Fruit fly (Drosophila melanogaster) whole organism, embryonic: ENCODE measurements around the gene eIF4A.
A peak's percentile ranks its signal among the peaks of the same experiment; 100 is the strongest.

Source experiments
- Ada2b ChIP-seq: fragments of 200-800 bp; sonication (Bioruptor generic); IDR thresholded peaks from 2 replicates; pipeline ENCODE4 v1.3.6; 2022; ENCODE audit warnings: missing biosample characterization, missing genetic modification characterization
- BtbVII ChIP-seq: fragments of 200-800 bp; sonication (Bioruptor generic); optimal IDR thresholded peaks from 3 replicates; lab custom pipeline; 2017; ENCODE audit warnings: missing biosample characterization, mild to moderate bottlenecking, missing genetic modification characterization
- CG1024 ChIP-seq: fragments of 200-800 bp; sonication (Bioruptor generic); IDR thresholded peaks from 2 replicates; pipeline ENCODE4 v1.3.6; 2022; ENCODE audit warnings: missing biosample characterization, missing genetic modification characterization
- CG11504 ChIP-seq: fragments of 200-800 bp; sonication (Bioruptor generic); optimal IDR thresholded peaks from 3 replicates; lab custom pipeline; 2019; ENCODE audit warnings: missing biosample characterization, mild to moderate bottlenecking, missing genetic modification characterization, moderate library complexity
- CG11695 ChIP-seq: fragments of 200-800 bp; sonication (Bioruptor generic); IDR thresholded peaks from 3 replicates; pipeline ENCODE4 v1.3.6; 2022; ENCODE audit warnings: missing biosample characterization, missing genetic modification characterization
- CG1233 ChIP-seq: fragments of 200-800 bp; sonication (Bioruptor generic); optimal IDR thresholded peaks from 4 replicates; lab custom pipeline; 2018; ENCODE audit warnings: missing biosample characterization, mild to moderate bottlenecking, missing genetic modification characterization
- CG13123 ChIP-seq: fragments of 200-800 bp; sonication (Bioruptor generic); optimal IDR thresholded peaks from 2 replicates; lab custom pipeline; 2016; ENCODE audit warnings: missing biosample characterization, missing genetic modification characterization
- CG13624 ChIP-seq: fragments of 200-800 bp; sonication (Bioruptor generic); optimal IDR thresholded peaks from 2 replicates; lab custom pipeline; 2016; ENCODE audit warnings: missing biosample characterization, missing genetic modification characterization
- CG16813 ChIP-seq: fragments of 200-800 bp; sonication (Bioruptor generic); IDR thresholded peaks from 3 replicates; pipeline ENCODE4 v1.3.6; 2022; ENCODE audit warnings: missing biosample characterization, missing genetic modification characterization; ENCODE audit not compliant: partially characterized antibody
- CG17361 ChIP-seq: fragments of 200-800 bp; sonication (Bioruptor generic); IDR thresholded peaks from 3 replicates; pipeline ENCODE4 v1.3.6; 2022; ENCODE audit warnings: missing biosample characterization, missing genetic modification characterization
- CG17385 ChIP-seq: fragments of 200-800 bp; sonication (Bioruptor generic); optimal IDR thresholded peaks from 3 replicates; lab custom pipeline; 2018; ENCODE audit warnings: missing biosample characterization, mild to moderate bottlenecking, missing genetic modification characterization
- CG1832 ChIP-seq: fragments of 200-800 bp; sonication (Bioruptor generic); optimal IDR thresholded peaks from 2 replicates; lab custom pipeline; 2017; ENCODE audit warnings: missing biosample characterization, mild to moderate bottlenecking, missing genetic modification characterization, inconsistent platforms
- CG34224 ChIP-seq: fragments of 200-800 bp; sonication (Bioruptor generic); IDR thresholded peaks from 3 replicates; pipeline ENCODE4 v1.3.6; 2022; ENCODE audit warnings: missing biosample characterization, missing genetic modification characterization; ENCODE audit not compliant: partially characterized antibody
- CG34422 ChIP-seq: fragments of 200-800 bp; sonication (Bioruptor generic); IDR thresholded peaks from 3 replicates; pipeline ENCODE4 v1.3.6; 2022; ENCODE audit warnings: missing biosample characterization, missing genetic modification characterization
- CG4404 ChIP-seq: fragments of 200-800 bp; sonication (Bioruptor generic); IDR thresholded peaks from 2 replicates; pipeline ENCODE4 v1.3.6; 2022; ENCODE audit warnings: missing biosample characterization, missing genetic modification characterization
- CG4820 ChIP-seq: fragments of 200-800 bp; sonication (Bioruptor generic); optimal IDR thresholded peaks from 3 replicates; lab custom pipeline; 2016; ENCODE audit warnings: missing biosample characterization, missing genetic modification characterization
- CG6272 ChIP-seq: fragments of 200-800 bp; sonication (Bioruptor generic); IDR thresholded peaks from 2 replicates; pipeline ENCODE4 v1.3.6; 2022; ENCODE audit warnings: missing biosample characterization, missing genetic modification characterization
- CG6689 ChIP-seq: fragments of 200-800 bp; sonication (Bioruptor generic); IDR thresholded peaks from 2 replicates; pipeline ENCODE4 v1.3.6; 2022; ENCODE audit warnings: missing biosample characterization, missing genetic modification characterization
- CG7839 ChIP-seq: fragments of 200-800 bp; sonication (Bioruptor generic); optimal IDR thresholded peaks from 3 replicates; lab custom pipeline; 2018; ENCODE audit warnings: missing biosample characterization, mild to moderate bottlenecking, missing genetic modification characterization, moderate library complexity
- CG9215 ChIP-seq: fragments of 200-800 bp; sonication (Bioruptor generic); IDR thresholded peaks from 2 replicates; pipeline ENCODE4 v1.3.6; 2022; ENCODE audit warnings: missing biosample characterization, missing genetic modification characterization
- CTCF ChIP-seq: fragments of 200-800 bp; sonication (Bioruptor generic); optimal IDR thresholded peaks from 2 replicates; lab custom pipeline; 2017; ENCODE audit warnings: missing biosample characterization, mild to moderate bottlenecking, missing genetic modification characterization, moderate library complexity
- Chrac-16 ChIP-seq: fragments of 200-800 bp; sonication (Bioruptor generic); optimal IDR thresholded peaks from 3 replicates; lab custom pipeline; 2016; ENCODE audit warnings: missing biosample characterization, missing genetic modification characterization
- CkIIα-i1 ChIP-seq: fragments of 200-800 bp; sonication (Bioruptor generic); IDR thresholded peaks from 2 replicates; pipeline ENCODE4 v1.3.6; 2022; ENCODE audit warnings: missing biosample characterization, missing genetic modification characterization
- Rfx ChIP-seq: fragments of 200-800 bp; sonication (Bioruptor generic); IDR thresholded peaks from 2 replicates; pipeline ENCODE4 v1.3.6; 2022; ENCODE audit warnings: missing biosample characterization, missing genetic modification characterization
- Scr ChIP-seq: fragments of 200-800 bp; sonication (Bioruptor generic); IDR thresholded peaks from 2 replicates; pipeline ENCODE4 v1.3.6; 2022; ENCODE audit warnings: missing biosample characterization, missing genetic modification characterization; ENCODE audit not compliant: partially characterized antibody
- Sry-β ChIP-seq: fragments of 200-800 bp; sonication (Bioruptor generic); optimal IDR thresholded peaks from 2 replicates; lab custom pipeline; 2018; ENCODE audit warnings: missing biosample characterization, mild to moderate bottlenecking, missing genetic modification characterization, moderate library complexity
- Xbp1 ChIP-seq: fragments of 200-800 bp; sonication (Bioruptor generic); optimal IDR thresholded peaks from 3 replicates; lab custom pipeline; 2016; ENCODE audit warnings: missing biosample characterization, mild to moderate bottlenecking, missing genetic modification characterization
- ab ChIP-seq: fragments of 200-800 bp; sonication (Bioruptor generic); optimal IDR thresholded peaks from 2 replicates; lab custom pipeline; 2016; ENCODE audit warnings: missing biosample characterization, missing genetic modification characterization
- amos ChIP-seq: fragments of 200-800 bp; sonication (Bioruptor generic); IDR thresholded peaks from 2 replicates; pipeline ENCODE4 v1.3.6; 2022; ENCODE audit warnings: missing biosample characterization, missing genetic modification characterization; ENCODE audit not compliant: partially characterized antibody
- ase ChIP-seq: fragments of 200-800 bp; sonication (Bioruptor generic); IDR thresholded peaks from 3 replicates; pipeline ENCODE4 v1.3.6; 2022; ENCODE audit warnings: missing biosample characterization, missing genetic modification characterization
- bab2 ChIP-seq: fragments of 200-800 bp; sonication (Bioruptor generic); optimal IDR thresholded peaks from 2 replicates; lab custom pipeline; 2016; ENCODE audit warnings: missing biosample characterization, missing genetic modification characterization
- br ChIP-seq: fragments of >200 bp; optimal IDR thresholded peaks from 2 replicates; lab custom pipeline; 2017
- cg ChIP-seq: fragments of 200-800 bp; sonication (Bioruptor generic); optimal IDR thresholded peaks from 3 replicates; lab custom pipeline; 2019; ENCODE audit warnings: missing biosample characterization, mild to moderate bottlenecking, missing genetic modification characterization, moderate library complexity
- ci ChIP-seq: fragments of 200-800 bp; sonication (Bioruptor generic); IDR thresholded peaks from 3 replicates; pipeline ENCODE4 v1.3.6; 2022; ENCODE audit warnings: missing biosample characterization, missing genetic modification characterization
- crc ChIP-seq: fragments of 200-800 bp; sonication (Bioruptor generic); optimal IDR thresholded peaks from 2 replicates; lab custom pipeline; 2016; ENCODE audit warnings: missing biosample characterization, missing genetic modification characterization
- disco-r ChIP-seq: fragments of 200-800 bp; sonication (Bioruptor generic); optimal IDR thresholded peaks from 2 replicates; lab custom pipeline; 2016; ENCODE audit warnings: missing biosample characterization, missing genetic modification characterization
- dmrt11E ChIP-seq: fragments of 200-800 bp; sonication (Bioruptor generic); optimal IDR thresholded peaks from 3 replicates; lab custom pipeline; 2018; ENCODE audit warnings: missing biosample characterization, mild to moderate bottlenecking, missing genetic modification characterization, moderate library complexity
- gem ChIP-seq: fragments of 200-800 bp; sonication (Bioruptor generic); optimal IDR thresholded peaks from 2 replicates; lab custom pipeline; 2019; ENCODE audit warnings: missing biosample characterization, mild to moderate bottlenecking, missing genetic modification characterization, moderate library complexity
- hkb ChIP-seq, 2 experiments: fragments of 200-800 bp in 1 of 2; fragments of >200 bp in 1 of 2; sonication (Bioruptor generic) in 1 of 2; IDR thresholded peaks in 1 of 2; optimal IDR thresholded peaks in 1 of 2; 2 replicates each; pipeline versions ENCODE4 v1.3.6 to Lab custom; 2017 to 2022; ENCODE audit warnings: missing biosample characterization in 1 of 2, missing genetic modification characterization in 1 of 2
- hth ChIP-seq: fragments of >200 bp; optimal IDR thresholded peaks from 2 replicates; lab custom pipeline; 2017; ENCODE audit warnings: inconsistent platforms
- ken ChIP-seq: fragments of 200-800 bp; sonication (Bioruptor generic); IDR thresholded peaks from 3 replicates; pipeline ENCODE4 v1.3.6; 2022; ENCODE audit warnings: missing biosample characterization, missing genetic modification characterization
- knrl ChIP-seq: fragments of 200-800 bp; sonication (Bioruptor generic); IDR thresholded peaks from 3 replicates; pipeline ENCODE4 v1.3.6; 2022; ENCODE audit warnings: missing biosample characterization, missing genetic modification characterization; ENCODE audit not compliant: partially characterized antibody
- lab ChIP-seq: fragments of 200-800 bp; sonication (Bioruptor generic); optimal IDR thresholded peaks from 3 replicates; lab custom pipeline; 2017; ENCODE audit warnings: missing biosample characterization, missing genetic modification characterization, mild to moderate bottlenecking, moderate library complexity, missing genetic modification reagents
- pzg ChIP-seq: fragments of 200-800 bp; sonication (Bioruptor generic); optimal IDR thresholded peaks from 3 replicates; lab custom pipeline; 2018; ENCODE audit warnings: missing biosample characterization, mild to moderate bottlenecking, missing genetic modification characterization, moderate library complexity
- tna ChIP-seq: fragments of 200-800 bp; sonication (Bioruptor generic); IDR thresholded peaks from 2 replicates; pipeline ENCODE4 v1.3.6; 2022; ENCODE audit warnings: missing biosample characterization, missing genetic modification characterization; ENCODE audit not compliant: partially characterized antibody
- trem ChIP-seq: fragments of 200-800 bp; optimal IDR thresholded peaks from 3 replicates; lab custom pipeline; 2019; ENCODE audit warnings: missing biosample characterization, mild to moderate bottlenecking, missing genetic modification characterization, moderate library complexity
- ttk ChIP-seq: fragments of 200-800 bp; sonication (Bioruptor generic); IDR thresholded peaks from 2 replicates; pipeline ENCODE4 v2.1.2; 2022; ENCODE audit warnings: missing biosample characterization, missing genetic modification characterization
- twi ChIP-seq: fragments of 200-800 bp; optimal IDR thresholded peaks from 2 replicates; lab custom pipeline; 2019; ENCODE audit warnings: missing biosample characterization, mild to moderate bottlenecking, missing genetic modification characterization, moderate library complexity
- vnd ChIP-seq: fragments of 200-800 bp; sonication (Bioruptor generic); IDR thresholded peaks from 3 replicates; pipeline ENCODE4 v1.3.6; 2022; ENCODE audit warnings: missing biosample characterization, missing genetic modification characterization; ENCODE audit not compliant: partially characterized antibody
- zen2 ChIP-seq: fragments of 200-800 bp; sonication (Bioruptor generic); IDR thresholded peaks from 3 replicates; pipeline ENCODE4 v1.3.6; 2022; ENCODE audit warnings: missing biosample characterization, missing genetic modification characterization; ENCODE audit not compliant: partially characterized antibody

eIF4A gene

dm6 chr2L:6013071-6013417, 31.5 kb downstream of the eIF4A start (continued):
- peak; percentile 64 for TF ChIP-seq CG16813
- TF ChIP-seq crc (GFP tag; lab: Kevin White, UChicago) = no peak
- no peak for TF ChIP-seq br (lab: Kevin White, UChicago)
- no peak for TF ChIP-seq Chrac-16 (GFP tag; lab: Kevin White, UChicago)
- no peak for TF ChIP-seq cg (GFP tag; lab: Kevin White, UChicago)
- TF ChIP-seq CTCF (GFP tag; lab: Kevin White, UChicago) = peak; percentile 65
- no peak for TF ChIP-seq CG13624
- peak; percentile 64 for TF ChIP-seq amos (GFP tag; lab: Robert Waterston, UW)
- TF ChIP-seq pzg = no peak
- TF ChIP-seq gem (tag; lab: Kevin White, UChicago) = no peak
- TF ChIP-seq knrl (GFP tag; lab: Robert Waterston, UW) = peak; percentile 47; the same call in 2 of the 3 replicates
- no peak for TF ChIP-seq CG6689 (GFP tag; lab: Robert Waterston, UW)
- no peak for TF ChIP-seq zen2 (GFP tag; lab: Robert Waterston, UW)
- no peak for TF ChIP-seq dmrt11E (tag; lab: Kevin White, UChicago)
- TF ChIP-seq tna = no peak
- no peak for TF ChIP-seq CG9215
- TF ChIP-seq ken = no peak
- no peak for TF ChIP-seq CkIIα-i1 (GFP tag; lab: Robert Waterston, UW)
- TF ChIP-seq vnd (GFP tag; lab: Robert Waterston, UW) = peak; percentile 33; the same call in 1 of the 3 replicates
- TF ChIP-seq Ada2b = no peak
- peak; percentile 37; the same call in 1 of the 2 replicates for TF ChIP-seq Scr
- no peak for TF ChIP-seq hth (lab: Kevin White, UChicago)
- no peak for TF ChIP-seq CG1233
- no peak for TF ChIP-seq CG11504 (tag; lab: Kevin White, UChicago)
- no peak for TF ChIP-seq bab2
- TF ChIP-seq CG17385 (GFP tag; lab: Kevin White, UChicago) = no peak
- TF ChIP-seq CG6272 (GFP tag; lab: Robert Waterston, UW) = no peak

- TF ChIP-seq ttk (GFP tag; lab: Robert Waterston, UW) (no peak), ci (peak; percentile 40; the same call in 1 of the 3 replicates), ab (no peak), Xbp1 (GFP tag; lab: Kevin White, UChicago) (peak; percentile 22), trem (tag; lab: Kevin White, UChicago) (peak; percentile 23), Sry-β (no peak), CG4404 (GFP tag; lab: Robert Waterston, UW) (peak; percentile 60), hkb (optimal IDR thresholded peaks at IDR 0.05; lab: Kevin White, UChicago) (no peak), hkb (GFP tag; IDR thresholded peaks at IDR 0.05; lab: Robert Waterston, UW) (0 out of 2 replicates have a peak, but pooled peaks have one; percentile 24), CG4820 (peak; percentile 30), Chrac-16 (GFP tag; lab: Kevin White, UChicago) (peak; percentile 18), CG7839 (tag; lab: Kevin White, UChicago) (peak; percentile 45), CG13123 (GFP tag; lab: Kevin White, UChicago) (no peak), twi (tag; lab: Kevin White, UChicago) (peak; percentile 94), CG34224 (GFP tag; lab: Robert Waterston, UW) (no peak), lab (peak; percentile 27), Rfx (0 out of 2 replicates have a peak, but pooled peaks have one; percentile 11), zen2 (GFP tag; lab: Robert Waterston, UW) (no peak), CG1024 (0 out of 2 replicates have a peak, but pooled peaks have one; percentile 17), CG17361 (peak; percentile 58; the same call in 2 of the 3 replicates), CG1832 (GFP tag; lab: Kevin White, UChicago) (peak; percentile 50), CG11695 (GFP tag; lab: Robert Waterston, UW) (0 out of 3 replicates have a peak, but pooled peaks have one; percentile 28), BtbVII (no peak), CG34422 (GFP tag; lab: Robert Waterston, UW) (no peak), disco-r (GFP tag; lab: Kevin White, UChicago) (peak; percentile 4), ase (GFP tag; lab: Robert Waterston, UW) (no peak)
These were observed 38.0 kb downstream of the eIF4A start, which contains the start of gene H2.0 for dm6 chr2L:6019352-6020131. TSS of gene H2.0 (minus strand) at chr2L:6019402.
